Worm (Caenorhabditis elegans) whole organism, early embryonic: ENCODE data around the gene K10G4.5.

Source experiments
- B0310.2 ChIP-seq: sonication (generic microtip); optimal IDR thresholded peaks from 2 replicates; lab custom pipeline; 2016; ENCODE audit warnings: mild to moderate bottlenecking, missing genetic modification characterization, missing compliant biosample characterization
- ets-7 ChIP-seq: sonication (generic microtip); optimal IDR thresholded peaks from 2 replicates; lab custom pipeline; 2016; ENCODE audit warnings: missing genotype, missing genetic modification characterization, missing compliant biosample characterization
- hnd-1 ChIP-seq: sonication (generic microtip); optimal IDR thresholded peaks from 2 replicates; lab custom pipeline; 2016; ENCODE audit warnings: missing genetic modification characterization, missing compliant biosample characterization
- scrt-1 ChIP-seq: fragments of 200-800 bp; sonication (Bioruptor generic); IDR thresholded peaks from 2 replicates; pipeline ENCODE4 v1.3.6; 2022; ENCODE audit warnings: missing genetic modification characterization, missing compliant biosample characterization
- tbx-11 ChIP-seq: fragments of 200-800 bp; sonication (Bioruptor generic); IDR thresholded peaks from 2 replicates; pipeline ENCODE4 v1.3.6; 2022; ENCODE audit warnings: missing genetic modification characterization, missing compliant biosample characterization
- tbx-37 ChIP-seq: fragments of 200-800 bp; sonication (Bioruptor generic); conservative IDR thresholded peaks from 2 replicates; pipeline ENCODE4 v1.3.6; 2022; ENCODE audit warnings: missing genetic modification reagents, missing genetic modification characterization, missing compliant biosample characterization

ce11 chrV:17315063-17315462 lies 13.8 kb upstream of the K10G4.5 start, which contains the start of gene F31E9.6:
- TF ChIP-seq scrt-1 (GFP tag; lab: Robert Waterston, UW) (no peak), ets-7 (tag; lab: Kevin White, UChicago) (no peak), hnd-1 (tag; lab: Kevin White, UChicago) (no peak), tbx-37 (GFP tag; lab: Robert Waterston, UW) (no peak), B0310.2 (tag; lab: Kevin White, UChicago) (no peak), tbx-11 (GFP tag; lab: Robert Waterston, UW) (no peak)
